Fruit fly (Drosophila melanogaster) whole organism, wandering third instar larva: ENCODE data around the gene CG4629.

Experiments
- CG32264 ChIP-seq: fragments of 200-800 bp; sonication (Bioruptor generic); optimal IDR thresholded peaks from 2 replicates; lab custom pipeline; 2016; ENCODE audit warnings: missing biosample characterization, missing genetic modification characterization
- CrebA ChIP-seq: fragments of 200-800 bp; sonication (Bioruptor generic); optimal IDR thresholded peaks from 2 replicates; lab custom pipeline; 2016; ENCODE audit warnings: missing biosample characterization, mild to moderate bottlenecking, missing genetic modification characterization, borderline replicate concordance
- Dfd ChIP-seq: fragments of >200 bp; optimal IDR thresholded peaks from 2 replicates; lab custom pipeline; 2017; ENCODE audit warnings: missing biosample characterization, missing genetic modification characterization
- GATAd ChIP-seq: sonication (Bioruptor generic); optimal IDR thresholded peaks from 2 replicates; lab custom pipeline; 2016; ENCODE audit warnings: missing biosample characterization, missing genetic modification characterization
- HLH106 ChIP-seq: fragments of 200-800 bp; optimal IDR thresholded peaks from 3 replicates; lab custom pipeline; 2019; ENCODE audit warnings: missing biosample characterization, mild to moderate bottlenecking, missing genetic modification characterization, moderate library complexity
- Hnf4 ChIP-seq: fragments of 200-800 bp; sonication (Bioruptor generic); optimal IDR thresholded peaks from 2 replicates; lab custom pipeline; 2016; ENCODE audit warnings: missing biosample characterization, mild to moderate bottlenecking, missing genetic modification characterization
- Hr78 ChIP-seq: fragments of >200 bp; optimal IDR thresholded peaks from 2 replicates; lab custom pipeline; 2017; ENCODE audit warnings: missing biosample characterization, missing genetic modification characterization
- Hr83 ChIP-seq: fragments of 200-300 bp; sonication (Bioruptor generic); optimal IDR thresholded peaks from 2 replicates; lab custom pipeline; 2016; ENCODE audit warnings: missing biosample characterization, mild to moderate bottlenecking, missing genetic modification characterization, moderate library complexity; ENCODE audit not compliant: poor library complexity, severe bottlenecking
- Jra ChIP-seq: sonication (Bioruptor generic); optimal IDR thresholded peaks from 2 replicates; lab custom pipeline; 2016; ENCODE audit warnings: missing biosample characterization, missing genetic modification characterization
- Mio ChIP-seq: sonication (Bioruptor generic); optimal IDR thresholded peaks from 2 replicates; lab custom pipeline; 2016; ENCODE audit warnings: missing biosample characterization, missing genetic modification characterization
- Myc ChIP-seq: fragments of >200 bp; optimal IDR thresholded peaks from 2 replicates; lab custom pipeline; 2017
- N ChIP-seq: fragments of >200 bp; optimal IDR thresholded peaks from 2 replicates; lab custom pipeline; 2018; ENCODE audit warnings: missing biosample characterization, missing external identifiers, missing genetic modification characterization
- OdsH ChIP-seq: fragments of 200-800 bp; sonication (Bioruptor generic); optimal IDR thresholded peaks from 2 replicates; lab custom pipeline; 2016; ENCODE audit warnings: missing biosample characterization, mild to moderate bottlenecking, missing genetic modification characterization
- Rel ChIP-seq, 2 experiments: fragments of 200-800 bp; sonication (Bioruptor generic) in 1 of 2; optimal IDR thresholded peaks; 2 replicates in 1 of 2; 3 replicates in 1 of 2; lab custom pipeline; 2016 to 2019; ENCODE audit warnings: mild to moderate bottlenecking in 2 of 2, missing biosample characterization in 2 of 2, missing genetic modification characterization in 2 of 2, moderate library complexity in 1 of 2
- Sp1 ChIP-seq: fragments of 200-800 bp; sonication (Bioruptor generic); optimal IDR thresholded peaks from 3 replicates; lab custom pipeline; 2019; ENCODE audit warnings: missing biosample characterization, mild to moderate bottlenecking, missing genetic modification characterization, moderate library complexity
- br ChIP-seq: fragments of 200-800 bp; sonication (Bioruptor generic); optimal IDR thresholded peaks from 2 replicates; lab custom pipeline; 2016; ENCODE audit warnings: missing biosample characterization, missing genetic modification characterization
- brk ChIP-seq: fragments of 200-800 bp; sonication (Bioruptor generic); optimal IDR thresholded peaks from 2 replicates; lab custom pipeline; 2016; ENCODE audit warnings: missing biosample characterization, mild to moderate bottlenecking, missing genetic modification characterization
- dl ChIP-seq, 2 experiments: fragments of 175-275, 200-275 bp in 1 of 2; fragments of 200-275 bp in 1 of 2; sonication (Bioruptor generic); optimal IDR thresholded peaks; lab custom pipeline; 2018; ENCODE audit warnings: mild to moderate bottlenecking in 2 of 2, missing biosample characterization in 2 of 2, missing genetic modification characterization in 2 of 2, moderate library complexity in 2 of 2; ENCODE audit not compliant: partially characterized antibody in 2 of 2, insufficient read depth in 1 of 2
- dmrt93B ChIP-seq: fragments of 200-800 bp; sonication (Bioruptor generic); optimal IDR thresholded peaks from 2 replicates; lab custom pipeline; 2018; ENCODE audit warnings: missing biosample characterization, mild to moderate bottlenecking, missing genetic modification characterization
- dsf ChIP-seq: sonication (Bioruptor generic); optimal IDR thresholded peaks from 2 replicates; lab custom pipeline; 2016; ENCODE audit warnings: missing biosample characterization, missing genetic modification characterization, borderline replicate concordance
- ey ChIP-seq: fragments of 200-800 bp; sonication (Bioruptor generic); optimal IDR thresholded peaks from 2 replicates; lab custom pipeline; 2016; ENCODE audit warnings: missing biosample characterization, missing genetic modification characterization
- foxo ChIP-seq, 2 experiments: fragments of 200-800 bp; sonication (Bioruptor generic); optimal IDR thresholded peaks; 2 replicates in 1 of 2; 3 replicates in 1 of 2; lab custom pipeline; 2016 to 2017; ENCODE audit warnings: missing biosample characterization in 2 of 2, missing genetic modification characterization in 2 of 2
- fru ChIP-seq: fragments of 200-800 bp; sonication (Bioruptor generic); optimal IDR thresholded peaks from 3 replicates; lab custom pipeline; 2016; ENCODE audit warnings: missing biosample characterization, mild to moderate bottlenecking, missing genetic modification characterization
- jim ChIP-seq: fragments of 175-275, 200-325 bp; sonication (Bioruptor generic); optimal IDR thresholded peaks from 2 replicates; lab custom pipeline; 2016; ENCODE audit warnings: missing biosample characterization, mild to moderate bottlenecking, missing genetic modification characterization
- pan ChIP-seq: fragments of >200 bp; optimal IDR thresholded peaks from 2 replicates; lab custom pipeline; 2017
- psq ChIP-seq: fragments of 200-800 bp; sonication (Bioruptor generic); optimal IDR thresholded peaks from 3 replicates; lab custom pipeline; 2017; ENCODE audit warnings: missing biosample characterization, mild to moderate bottlenecking, missing genetic modification characterization, moderate library complexity
- rgr ChIP-seq: fragments of 200-800 bp; sonication (Bioruptor generic); optimal IDR thresholded peaks from 3 replicates; lab custom pipeline; 2016; ENCODE audit warnings: missing biosample characterization, mild to moderate bottlenecking, missing genetic modification characterization
- sage ChIP-seq: fragments of 200-800 bp; sonication (Bioruptor generic); optimal IDR thresholded peaks from 2 replicates; lab custom pipeline; 2016; ENCODE audit warnings: missing biosample characterization, mild to moderate bottlenecking, missing genetic modification characterization
- sv ChIP-seq: fragments of 200-800 bp; sonication (Bioruptor generic); optimal IDR thresholded peaks from 3 replicates; lab custom pipeline; 2016; ENCODE audit warnings: missing biosample characterization, missing genetic modification characterization
- tai ChIP-seq: sonication (Bioruptor generic); optimal IDR thresholded peaks from 2 replicates; lab custom pipeline; 2016; ENCODE audit warnings: missing biosample characterization, missing genetic modification characterization
- usp ChIP-seq: fragments of >200 bp; optimal IDR thresholded peaks from 2 replicates; lab custom pipeline; 2017; ENCODE audit warnings: missing biosample characterization, missing genetic modification characterization
- woc ChIP-seq: sonication (Bioruptor generic); optimal IDR thresholded peaks from 2 replicates; lab custom pipeline; 2016; ENCODE audit warnings: missing biosample characterization, mild to moderate bottlenecking, missing genetic modification characterization

CG4629 gene

DNA sequence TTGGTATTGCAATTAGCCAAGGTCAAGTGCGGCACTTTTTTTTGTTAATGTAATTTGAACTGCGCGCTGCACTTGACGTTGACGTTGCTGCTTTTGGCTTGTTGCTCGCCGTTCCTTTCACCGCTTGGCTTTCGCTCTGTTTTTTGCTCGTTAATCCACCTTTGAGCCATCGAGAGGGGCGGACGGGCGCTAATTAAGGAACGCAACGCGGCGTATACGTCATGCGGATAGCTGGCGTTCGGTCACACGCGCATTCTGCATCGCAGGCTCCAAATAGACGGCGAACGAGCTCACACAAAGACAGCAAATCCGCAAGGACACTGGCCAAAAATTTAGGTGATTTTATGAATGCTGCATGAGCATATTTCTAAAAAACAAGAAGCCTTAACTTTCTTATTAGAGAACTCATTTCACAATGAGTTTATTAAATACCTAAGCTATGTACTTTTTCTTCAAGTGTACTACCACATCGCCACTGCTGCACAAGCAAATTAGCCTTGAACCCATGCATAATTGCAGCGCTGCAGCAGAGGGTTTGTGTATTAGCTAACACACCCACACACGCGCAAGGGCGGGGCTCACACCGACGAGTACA lies 15.9 kb downstream of the CG4629 start:
- no peak for TF ChIP-seq Hr83 (GFP tag; lab: Kevin White, UChicago)
- peak in 1 of 2 experiments; percentile 24 for TF ChIP-seq foxo (GFP tag; optimal IDR thresholded peaks at IDR 0.05; lab: Kevin White, UChicago)
- no peak for TF ChIP-seq brk (GFP tag; lab: Kevin White, UChicago)
- peak; percentile 16 for TF ChIP-seq rgr (GFP tag; lab: Kevin White, UChicago)
- no peak for TF ChIP-seq Sp1 (GFP tag; lab: Kevin White, UChicago)
- TF ChIP-seq, all 38 proteins: peak for 2

DNA sequence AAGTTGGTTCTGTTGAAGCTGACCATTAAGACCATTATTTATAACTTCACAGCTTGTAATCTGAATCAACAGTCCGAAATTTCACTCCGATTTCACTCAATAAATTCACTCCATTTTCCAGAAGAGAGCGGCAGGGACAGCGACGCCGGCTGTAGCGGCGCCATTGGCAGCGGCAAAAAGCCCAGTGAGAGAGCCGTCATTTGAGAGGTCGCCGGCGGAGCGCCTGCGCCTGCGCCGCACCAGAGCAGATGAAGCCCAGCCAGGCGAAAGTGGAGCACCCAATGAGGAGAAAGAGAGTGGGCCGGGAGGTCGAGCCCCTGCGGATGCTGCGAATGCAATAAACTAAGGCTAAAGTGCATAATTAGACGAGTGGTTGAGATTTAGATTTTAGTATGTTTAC lies 19.6 kb downstream of the CG4629 start:
- TF ChIP-seq Jra (GFP tag; lab: Kevin White, UChicago) (no peak), sv (GFP tag; lab: Kevin White, UChicago) (no peak), HLH106 (no peak), foxo (GFP tag; optimal IDR thresholded peaks at IDR 0.05; lab: Kevin White, UChicago) (no peak), Hr78 (GFP tag; lab: Kevin White, UChicago) (no peak), Rel (GFP tag; optimal IDR thresholded peaks at IDR 0.05; lab: Kevin White, UChicago) (no peak), Rel (tag; optimal IDR thresholded peaks at IDR 0.05; lab: Kevin White, UChicago) (no peak), CrebA (no peak), Sp1 (GFP tag; lab: Kevin White, UChicago) (no peak), rgr (GFP tag; lab: Kevin White, UChicago) (no peak), pan (lab: Kevin White, UChicago) (no peak), br (GFP tag; lab: Kevin White, UChicago) (no peak), tai (GFP tag; lab: Kevin White, UChicago) (no peak), usp (no peak), GATAd (GFP tag; lab: Kevin White, UChicago) (no peak), jim (GFP tag; lab: Kevin White, UChicago) (no peak), fru (GFP tag; lab: Kevin White, UChicago) (no peak), Myc (lab: Kevin White, UChicago) (no peak)

DNA sequence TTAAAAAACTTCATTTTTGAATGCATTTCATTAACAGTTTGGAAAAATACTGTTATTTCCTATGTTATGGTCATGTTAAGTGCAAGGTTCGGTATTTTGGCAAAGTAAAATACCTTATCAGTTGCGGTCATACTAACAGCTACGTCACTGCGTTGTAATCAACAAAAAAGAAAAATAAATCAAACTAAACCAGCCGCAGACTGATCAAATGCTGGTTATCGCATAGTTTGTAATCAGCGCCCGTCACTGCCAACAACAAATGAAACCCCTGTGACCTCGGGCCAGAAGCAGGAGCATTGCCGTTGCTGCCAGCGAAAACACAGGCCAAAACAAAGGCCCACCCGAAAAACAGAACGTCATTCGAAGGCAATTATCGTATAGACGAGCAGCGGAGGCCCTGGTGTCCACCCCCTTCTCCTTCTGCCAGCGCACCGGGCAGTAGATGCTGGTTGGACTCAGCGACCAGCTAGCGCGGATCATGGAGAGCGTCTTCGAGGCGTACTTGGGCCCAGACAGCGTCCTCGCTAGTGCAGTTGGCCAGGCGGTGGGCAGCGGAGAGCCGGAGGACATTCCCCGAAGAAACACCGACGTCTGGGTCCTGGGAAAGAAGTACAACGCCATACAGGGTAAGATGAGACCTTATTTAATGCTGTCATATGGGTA lies 21.4 kb downstream of the CG4629 start, which contains the start of gene Atg4a:
TSS of gene Atg4a (plus strand) at position 110 of the 663 bp plus-strand sequence.
- no peak for TF ChIP-seq dsf (GFP tag; lab: Kevin White, UChicago)
- TF ChIP-seq N (GFP tag; lab: Kevin White, UChicago), result no peak
- no peak for TF ChIP-seq psq
- no peak for TF ChIP-seq sage (GFP tag; lab: Kevin White, UChicago)
- no peak for TF ChIP-seq dmrt93B (GFP tag; lab: Kevin White, UChicago)
- no peak for TF ChIP-seq Hnf4
- TF ChIP-seq OdsH (GFP tag; lab: Kevin White, UChicago), result no peak
- no peak for TF ChIP-seq dl (GFP tag; optimal IDR thresholded peaks at IDR 0.05; lab: Kevin White, UChicago; ENCODE audit: insufficient read depth in 1 of 2, partially characterized antibody in 2 of 2)
- no peak for TF ChIP-seq Sp1 (GFP tag; lab: Kevin White, UChicago)
- no peak for TF ChIP-seq CG32264 (GFP tag; lab: Kevin White, UChicago)
- TF ChIP-seq fru (GFP tag; lab: Kevin White, UChicago), result no peak
- no peak for TF ChIP-seq sv (GFP tag; lab: Kevin White, UChicago)
- TF ChIP-seq Dfd (GFP tag; lab: Kevin White, UChicago), result no peak
- no peak for TF ChIP-seq foxo (GFP tag; optimal IDR thresholded peaks at IDR 0.05; lab: Kevin White, UChicago)
- no peak for TF ChIP-seq br (GFP tag; lab: Kevin White, UChicago)
- TF ChIP-seq Hr83 (GFP tag; lab: Kevin White, UChicago), result no peak
- no peak for TF ChIP-seq rgr (GFP tag; lab: Kevin White, UChicago)
- no peak for TF ChIP-seq woc (GFP tag; lab: Kevin White, UChicago)
- TF ChIP-seq ey (GFP tag; lab: Kevin White, UChicago), result no peak
- TF ChIP-seq Mio (GFP tag; lab: Kevin White, UChicago), result no peak
- TF ChIP-seq, all 38 proteins: peak for 0
